Worm (Caenorhabditis elegans) whole organism, L4/young adult: Measurements from ENCODE around the gene C04G6.13.
A peak's percentile ranks its signal among the peaks of the same experiment; 100 is the strongest.

Experiments
- W03F9.2 ChIP-seq: fragments of 150-350 bp; optimal IDR thresholded peaks from 2 replicates; lab custom pipeline; 2014; ENCODE audit warnings: missing biosample characterization, missing genetic modification characterization
- him-1 ChIP-seq: sonication (generic microtip); optimal IDR thresholded peaks from 2 replicates; lab custom pipeline; 2016; ENCODE audit warnings: missing genotype, missing genetic modification reagents, missing genetic modification characterization, missing compliant biosample characterization

DNA sequence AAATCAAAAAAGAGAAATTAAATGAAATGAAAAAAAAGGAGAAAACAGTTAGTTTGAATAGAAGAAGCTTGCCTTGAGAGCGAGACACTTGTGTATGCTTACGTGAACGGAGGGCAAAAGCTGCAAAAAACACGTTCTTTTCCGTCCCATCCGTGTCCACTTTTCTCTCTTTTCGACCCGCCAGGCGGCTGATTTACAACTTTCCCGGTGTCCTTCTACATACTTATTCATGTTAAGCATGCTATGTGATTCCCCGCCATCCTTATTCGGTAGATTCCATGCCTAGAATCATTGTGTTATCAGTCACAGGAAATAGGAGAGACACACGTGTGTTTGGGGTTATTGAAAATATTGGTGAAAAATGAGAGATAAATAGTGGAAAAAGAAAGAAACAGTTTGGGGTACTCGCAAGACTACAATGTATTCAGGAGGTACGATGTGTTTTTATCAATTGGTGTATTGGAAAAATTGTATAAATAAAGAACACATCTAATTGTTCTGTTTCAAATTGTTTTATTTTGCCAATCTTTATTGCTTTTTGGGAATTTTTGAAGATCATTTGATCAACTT lies 48.0 kb downstream of the C04G6.13 start, which contains the start of gene nas-29:
- peak; percentile 9 for TF ChIP-seq W03F9.2 (tag; lab: Kevin White, UChicago)
- no peak for TF ChIP-seq him-1 (tag; lab: Kevin White, UChicago)
